Fruit fly (Drosophila melanogaster): ENCODE measurements around the gene SLIRP1.
A peak's percentile ranks its signal among the peaks of the same experiment; 100 is the strongest.

SLIRP1 gene

DNA sequence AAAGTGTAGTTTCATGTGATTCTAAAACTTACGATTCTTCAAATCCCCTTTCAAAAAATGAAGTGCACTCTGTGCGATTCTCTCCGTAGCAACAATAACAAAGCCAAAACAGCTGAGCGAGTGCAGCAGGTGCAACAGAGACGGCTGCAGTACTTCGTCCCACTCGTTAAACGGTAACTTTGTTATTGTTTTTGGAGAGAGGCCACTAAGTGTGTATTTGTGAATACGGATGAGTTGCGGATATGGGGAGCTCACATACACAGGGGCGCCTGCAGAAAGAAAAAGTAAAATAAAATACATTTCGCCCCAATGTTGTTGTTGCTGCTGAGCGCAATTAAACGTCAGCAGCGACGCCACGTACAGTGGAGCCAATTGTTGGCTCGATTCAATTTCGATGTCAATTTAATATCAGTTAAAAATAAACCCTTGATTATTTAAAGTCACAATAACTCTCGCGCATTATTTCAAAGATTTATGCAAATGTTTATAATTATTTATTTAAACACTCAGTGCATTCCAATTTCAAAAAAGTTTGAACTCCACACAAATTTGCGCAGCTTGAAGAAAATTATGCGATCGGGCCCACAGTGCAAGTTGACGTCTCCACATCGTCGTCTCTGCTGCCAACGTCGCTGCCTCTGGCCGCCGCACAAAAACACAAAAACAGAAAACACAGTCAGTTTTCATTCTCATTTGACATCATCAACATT lies 48.4 kb upstream of the SLIRP1 start (continued):
- peak; percentile 96 for TF ChIP-seq chn (GFP tag; optimal IDR thresholded peaks at IDR 0.05)
- peak; percentile 75 for TF ChIP-seq CG7271 (tag; optimal IDR thresholded peaks at IDR 0.05)
- TF ChIP-seq hb (GFP tag; IDR thresholded peaks at IDR 0.05; ENCODE audit: partially characterized antibody), result 0 out of 3 replicates have a peak, but pooled peaks have one; percentile 59
- peak; percentile 96 for TF ChIP-seq fu2 (GFP tag; optimal IDR thresholded peaks at IDR 0.05)
- TF ChIP-seq nerfin-1 (tag; optimal IDR thresholded peaks at IDR 0.05), result peak; percentile 97
- peak; percentile 99 for TF ChIP-seq Ets65A (GFP tag)
- TF ChIP-seq Optix (GFP tag; IDR thresholded peaks at IDR 0.05), result peak; percentile 95
- TF ChIP-seq Chrac-16 (GFP tag; optimal IDR thresholded peaks at IDR 0.05), result peak; percentile 97
- peak; percentile 98 for TF ChIP-seq Rfx (GFP tag; IDR thresholded peaks at IDR 0.05)
- TF ChIP-seq sisA (GFP tag; IDR thresholded peaks at IDR 0.05), result peak; percentile 96
- TF ChIP-seq CG31224 (GFP tag; IDR thresholded peaks at IDR 0.05), result peak; percentile 92
- TF ChIP-seq CG31388 (GFP tag; optimal IDR thresholded peaks at IDR 0.05), result peak; percentile 87
- peak; percentile 99 for TF ChIP-seq CG13424 (tag; optimal IDR thresholded peaks at IDR 0.05)
- TF ChIP-seq psq (GFP tag; optimal IDR thresholded peaks at IDR 0.05), result peak; percentile 89
- peak; percentile 99 for TF ChIP-seq CG12104 (GFP tag; optimal IDR thresholded peaks at IDR 0.05)
- peak; percentile 97 for TF ChIP-seq bsh (GFP tag; optimal IDR thresholded peaks at IDR 0.05)
- TF ChIP-seq en (GFP tag; optimal IDR thresholded peaks at IDR 0.05), result peak; percentile 92
- TF ChIP-seq CG13624 (GFP tag; optimal IDR thresholded peaks at IDR 0.05), result peak; percentile 96
- peak; percentile 90 for TF ChIP-seq toy (GFP tag; IDR thresholded peaks at IDR 0.05)
- no peak for TF ChIP-seq Dfd (GFP tag; optimal IDR thresholded peaks at IDR 0.05)
- peak; percentile 98 for TF ChIP-seq gcm (GFP tag; optimal IDR thresholded peaks at IDR 0.05)
- peak; percentile 78 for TF ChIP-seq CG10321 (GFP tag; IDR thresholded peaks at IDR 0.05)
- peak; percentile 62 for TF ChIP-seq Sry-β (GFP tag; optimal IDR thresholded peaks at IDR 0.05)
- peak; percentile 88 for TF ChIP-seq dimm (GFP tag; IDR thresholded peaks at IDR 0.05)
- peak; percentile 95 for TF ChIP-seq Six4 (GFP tag; optimal IDR thresholded peaks at IDR 0.05)
- peak; percentile 92 for TF ChIP-seq CG8089 (GFP tag; optimal IDR thresholded peaks at IDR 0.05)
- TF ChIP-seq CG11695 (GFP tag; IDR thresholded peaks at IDR 0.05), result peak; percentile 98
- peak; percentile 97 for TF ChIP-seq so (GFP tag; IDR thresholded peaks at IDR 0.05)
- peak; percentile 96 for TF ChIP-seq Blimp-1 (GFP tag; optimal IDR thresholded peaks at IDR 0.05)
- peak; percentile 99 for TF ChIP-seq sens (GFP tag)
- TF ChIP-seq CG9215 (GFP tag; IDR thresholded peaks at IDR 0.05), result peak; percentile 96
- peak; percentile 96 for TF ChIP-seq CG32532 (GFP tag; IDR thresholded peaks at IDR 0.05)
- TF ChIP-seq CG8924 (tag; optimal IDR thresholded peaks at IDR 0.05), result peak; percentile 98
- TF ChIP-seq hth (optimal IDR thresholded peaks at IDR 0.05), result no peak
- peak; percentile 95 for TF ChIP-seq wor (GFP tag; IDR thresholded peaks at IDR 0.05)
- peak; percentile 98 for TF ChIP-seq CG17359 (tag; optimal IDR thresholded peaks at IDR 0.05)
- TF ChIP-seq slp2 (GFP tag; optimal IDR thresholded peaks at IDR 0.05), result peak; percentile 94
- peak; percentile 99 for TF ChIP-seq CG31441 (GFP tag; IDR thresholded peaks at IDR 0.05)
- TF ChIP-seq Vsx1 (GFP tag; optimal IDR thresholded peaks at IDR 0.05), result peak; percentile 96
- 0 out of 3 replicates have a peak, but pooled peaks have one; percentile 26 for TF ChIP-seq HLH4C (GFP tag; IDR thresholded peaks at IDR 0.05; ENCODE audit: partially characterized antibody)
- no peak for TF ChIP-seq amos (GFP tag; IDR thresholded peaks at IDR 0.05; ENCODE audit: partially characterized antibody)
- peak; percentile 99 for TF ChIP-seq BtbVII (GFP tag; optimal IDR thresholded peaks at IDR 0.05)
- TF ChIP-seq ac (GFP tag; optimal IDR thresholded peaks at IDR 0.05), result peak; percentile 91
- peak; percentile 94 for TF ChIP-seq dmrt11E (tag; optimal IDR thresholded peaks at IDR 0.05)
- TF ChIP-seq CG10565 (GFP tag; optimal IDR thresholded peaks at IDR 0.05), result peak; percentile 63
- TF ChIP-seq mirr (GFP tag; optimal IDR thresholded peaks at IDR 0.05), result peak; percentile 97
- peak; percentile 98 for TF ChIP-seq CG7556 (GFP tag; optimal IDR thresholded peaks at IDR 0.05)
- TF ChIP-seq CG17361 (GFP tag; IDR thresholded peaks at IDR 0.05), result peak; percentile 97
- TF ChIP-seq tap (tag; optimal IDR thresholded peaks at IDR 0.05), result peak; percentile 98
- TF ChIP-seq CG4707 (GFP tag; optimal IDR thresholded peaks at IDR 0.05), result peak; percentile 99

Measured in whole organism, embryonic.